Fruit fly (Drosophila melanogaster) whole organism, adult: ENCODE results near the gene CG32712.
A peak's percentile ranks its signal among the peaks of the same experiment; 100 is the strongest.

ENCODE experiments used
- CG11617 ChIP-seq: fragments of 200-800 bp; sonication (Bioruptor generic); optimal IDR thresholded peaks from 2 replicates; lab custom pipeline; 2017; ENCODE audit warnings: mild to moderate bottlenecking, missing biosample characterization, missing genetic modification reagents, missing genetic modification characterization
- CG12768 ChIP-seq: fragments of 200-800 bp; sonication (Bioruptor generic); optimal IDR thresholded peaks from 2 replicates; lab custom pipeline; 2017; ENCODE audit warnings: missing biosample characterization, missing genetic modification characterization, mild to moderate bottlenecking, moderate library complexity, missing genetic modification reagents
- CG14711 ChIP-seq: fragments of 200-800 bp; sonication (Bioruptor generic); optimal IDR thresholded peaks from 2 replicates; lab custom pipeline; 2018; ENCODE audit warnings: missing biosample characterization, mild to moderate bottlenecking, missing genetic modification characterization, moderate library complexity
- CG1620 ChIP-seq: fragments of 200-800 bp; sonication (Bioruptor generic); optimal IDR thresholded peaks from 2 replicates; lab custom pipeline; 2016; ENCODE audit warnings: missing biosample characterization, missing genetic modification characterization
- CG33017 ChIP-seq: fragments of 200-800 bp; sonication (Bioruptor generic); optimal IDR thresholded peaks from 2 replicates; lab custom pipeline; 2018; ENCODE audit warnings: missing biosample characterization, mild to moderate bottlenecking, missing genetic modification characterization, moderate library complexity
- CG5204 ChIP-seq: fragments of 200-800 bp; sonication (Bioruptor generic); optimal IDR thresholded peaks from 2 replicates; lab custom pipeline; 2016; ENCODE audit warnings: missing biosample characterization, missing genetic modification characterization
- CG7045 ChIP-seq: fragments of 200-800 bp; sonication (Bioruptor generic); optimal IDR thresholded peaks from 2 replicates; lab custom pipeline; 2017; ENCODE audit warnings: missing biosample characterization, mild to moderate bottlenecking, missing genetic modification characterization
- CG7101 ChIP-seq: fragments of 200-800 bp; sonication (Bioruptor generic); optimal IDR thresholded peaks from 2 replicates; lab custom pipeline; 2018; ENCODE audit warnings: missing biosample characterization, mild to moderate bottlenecking, missing genetic modification characterization, moderate library complexity
- Clk ChIP-seq: fragments of 200-800 bp; sonication (Bioruptor generic); optimal IDR thresholded peaks from 2 replicates; lab custom pipeline; 2017; ENCODE audit warnings: missing biosample characterization, missing genetic modification characterization
- Crg-1 ChIP-seq: fragments of 200-800 bp; sonication (Bioruptor generic); optimal IDR thresholded peaks from 2 replicates; lab custom pipeline; 2016; ENCODE audit warnings: missing biosample characterization, missing genetic modification characterization
- Hr96 ChIP-seq: fragments of 200-800 bp; sonication (Bioruptor generic); optimal IDR thresholded peaks from 2 replicates; lab custom pipeline; 2016; ENCODE audit warnings: missing biosample characterization, missing genetic modification characterization
- Mnt ChIP-seq: fragments of 200-800 bp; sonication (Bioruptor generic); optimal IDR thresholded peaks from 2 replicates; lab custom pipeline; 2016; ENCODE audit warnings: missing biosample characterization, mild to moderate bottlenecking, missing genetic modification characterization
- bab1 ChIP-seq: fragments of 200-800 bp; sonication (Bioruptor generic); optimal IDR thresholded peaks from 3 replicates; lab custom pipeline; 2019; ENCODE audit warnings: missing biosample characterization, mild to moderate bottlenecking, missing genetic modification characterization, moderate library complexity
- cic ChIP-seq: fragments of 200-800 bp; sonication (Bioruptor generic); optimal IDR thresholded peaks from 2 replicates; lab custom pipeline; 2017; ENCODE audit warnings: missing biosample characterization, mild to moderate bottlenecking, missing genetic modification characterization, moderate library complexity
- cnc ChIP-seq, 2 experiments: fragments of >200 bp; optimal IDR thresholded peaks; 2 replicates each; lab custom pipeline; 2017
- kay ChIP-seq: fragments of 200-800 bp; sonication (Bioruptor generic); peaks from one replicate; lab custom pipeline; 2016; ENCODE audit warnings: missing biosample characterization, missing genetic modification characterization, borderline replicate concordance
- ovo ChIP-seq: fragments of 200-800 bp; sonication (Bioruptor generic); optimal IDR thresholded peaks from 2 replicates; lab custom pipeline; 2016; ENCODE audit warnings: missing biosample characterization, missing genetic modification characterization
- pad ChIP-seq: fragments of 200-800 bp; sonication (Bioruptor generic); optimal IDR thresholded peaks from 3 replicates; lab custom pipeline; 2017; ENCODE audit warnings: missing biosample characterization, missing genetic modification characterization, mild to moderate bottlenecking, moderate library complexity, missing genetic modification reagents
- tj ChIP-seq: fragments of 200-800 bp; sonication (Bioruptor generic); optimal IDR thresholded peaks from 3 replicates; lab custom pipeline; 2017; ENCODE audit warnings: missing biosample characterization, mild to moderate bottlenecking, missing genetic modification characterization, moderate library complexity
- toe ChIP-seq: fragments of 200-800 bp; sonication (Bioruptor generic); optimal IDR thresholded peaks from 2 replicates; lab custom pipeline; 2016; ENCODE audit warnings: missing biosample characterization, missing genetic modification characterization

Gene CG32712

DNA sequence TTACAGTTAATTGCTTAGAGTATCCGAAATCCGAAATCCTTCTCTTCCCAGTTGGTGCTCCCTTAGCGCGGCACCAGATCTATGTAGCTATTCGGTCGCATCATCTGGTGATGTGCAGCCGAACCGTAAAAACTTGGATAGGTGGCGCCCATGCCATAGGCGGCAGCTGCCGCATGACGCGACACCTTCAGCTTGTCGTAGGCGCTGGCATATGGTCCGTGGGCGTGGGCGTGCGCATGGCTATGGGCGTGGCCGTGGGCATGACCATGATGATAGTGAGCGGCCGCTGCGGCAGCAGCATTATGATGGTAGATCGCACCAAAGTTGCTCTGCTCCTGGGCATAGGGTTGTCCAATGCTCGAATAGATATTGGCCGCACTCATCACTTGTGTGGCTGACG, 14.6 kb upstream of the CG32712 start:
- TF ChIP-seq ovo (GFP tag; lab: Kevin White, UChicago): no peak
- TF ChIP-seq CG12768 (GFP tag; lab: Kevin White, UChicago): no peak
- TF ChIP-seq Clk (GFP tag; lab: Kevin White, UChicago): no peak
- TF ChIP-seq kay: no peak
- no peak for TF ChIP-seq cic (GFP tag; lab: Kevin White, UChicago)
- no peak for TF ChIP-seq Crg-1 (GFP tag; lab: Kevin White, UChicago)
- no peak for TF ChIP-seq toe (GFP tag; lab: Kevin White, UChicago)
- no peak for TF ChIP-seq Hr96 (GFP tag; lab: Kevin White, UChicago)
- TF ChIP-seq CG7045: no peak
- TF ChIP-seq cnc (optimal IDR thresholded peaks at IDR 0.05; lab: Kevin White, UChicago): no peak
- no peak for TF ChIP-seq CG7101 (tag; lab: Kevin White, UChicago)

dm6 chrX:8447166-8447565, 13.6 kb upstream of the CG32712 start:
- TF ChIP-seq Clk (GFP tag; lab: Kevin White, UChicago) (no peak), ovo (GFP tag; lab: Kevin White, UChicago) (no peak), CG33017 (tag; lab: Kevin White, UChicago) (no peak), pad (GFP tag; lab: Kevin White, UChicago) (no peak)

DNA sequence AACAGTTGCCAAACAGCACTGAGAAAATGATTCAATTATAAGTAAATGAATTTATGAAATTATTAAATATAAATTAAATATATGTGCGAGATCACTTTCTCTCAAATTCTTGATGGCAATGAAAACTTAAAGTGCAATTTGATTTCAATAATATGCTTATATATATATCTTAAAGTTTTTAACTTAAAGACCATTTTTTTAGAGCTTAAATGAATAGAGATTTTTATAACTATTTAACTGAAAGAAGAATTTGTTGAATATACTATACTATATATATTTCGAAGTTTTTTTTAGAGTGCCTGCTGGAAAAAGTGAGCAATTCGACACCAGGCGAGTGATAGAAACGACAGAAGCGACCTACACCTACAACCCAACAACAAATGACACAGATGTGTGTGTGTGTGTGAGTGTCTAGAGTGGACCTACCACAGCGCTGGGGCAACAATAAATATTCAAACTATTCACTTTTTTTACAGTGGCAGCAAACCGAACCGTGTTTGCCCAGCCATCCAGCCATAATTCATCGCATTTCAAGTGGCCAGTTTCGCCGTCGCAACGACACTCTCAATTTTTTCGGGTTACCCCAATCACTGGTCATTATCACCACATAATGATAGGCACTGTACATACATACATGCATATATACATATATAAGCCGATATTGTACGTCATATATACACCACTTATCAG, 11.4 kb upstream of the CG32712 start:
- TF ChIP-seq CG11617 (GFP tag; lab: Kevin White, UChicago): no peak
- no peak for TF ChIP-seq pad (GFP tag; lab: Kevin White, UChicago)

DNA sequence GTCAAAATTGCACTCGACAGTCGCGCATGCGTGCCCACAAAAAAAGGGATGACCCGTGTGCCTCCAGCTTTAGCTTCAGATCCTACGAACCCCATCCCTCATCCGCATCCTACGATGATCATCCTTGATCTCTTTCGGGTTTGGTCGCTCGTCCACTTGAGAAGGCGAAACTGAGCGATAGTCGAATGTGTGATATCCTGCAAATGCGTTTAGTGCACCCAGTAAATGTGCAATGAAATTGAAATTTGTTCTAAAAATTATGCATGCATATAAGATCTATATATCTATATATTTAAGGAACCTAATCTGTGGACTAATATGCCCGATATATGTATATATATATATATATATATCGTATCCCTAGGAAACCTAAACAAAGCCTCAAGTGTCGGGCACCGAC, 10.7 kb upstream of the CG32712 start:
- TF ChIP-seq pad (GFP tag; lab: Kevin White, UChicago) (no peak), toe (GFP tag; lab: Kevin White, UChicago) (no peak)

dm6 chrX:8442912-8443311, 9.3 kb upstream of the CG32712 start:
- TF ChIP-seq bab1 (GFP tag; lab: Kevin White, UChicago) (peak; percentile 29), kay (peak; percentile 30), toe (GFP tag; lab: Kevin White, UChicago) (no peak)

dm6 chrX:8442161-8442560, 8.6 kb upstream of the CG32712 start, which contains the start of gene CG12123:
CG12123 (minus strand) TSS chrX:8442348.
- TF ChIP-seq cnc (optimal IDR thresholded peaks at IDR 0.05; lab: Kevin White, UChicago) (no peak), pad (GFP tag; lab: Kevin White, UChicago) (no peak), ovo (GFP tag; lab: Kevin White, UChicago) (no peak), bab1 (GFP tag; lab: Kevin White, UChicago) (peak; percentile 67), CG7101 (tag; lab: Kevin White, UChicago) (no peak), CG12768 (GFP tag; lab: Kevin White, UChicago) (no peak)

DNA sequence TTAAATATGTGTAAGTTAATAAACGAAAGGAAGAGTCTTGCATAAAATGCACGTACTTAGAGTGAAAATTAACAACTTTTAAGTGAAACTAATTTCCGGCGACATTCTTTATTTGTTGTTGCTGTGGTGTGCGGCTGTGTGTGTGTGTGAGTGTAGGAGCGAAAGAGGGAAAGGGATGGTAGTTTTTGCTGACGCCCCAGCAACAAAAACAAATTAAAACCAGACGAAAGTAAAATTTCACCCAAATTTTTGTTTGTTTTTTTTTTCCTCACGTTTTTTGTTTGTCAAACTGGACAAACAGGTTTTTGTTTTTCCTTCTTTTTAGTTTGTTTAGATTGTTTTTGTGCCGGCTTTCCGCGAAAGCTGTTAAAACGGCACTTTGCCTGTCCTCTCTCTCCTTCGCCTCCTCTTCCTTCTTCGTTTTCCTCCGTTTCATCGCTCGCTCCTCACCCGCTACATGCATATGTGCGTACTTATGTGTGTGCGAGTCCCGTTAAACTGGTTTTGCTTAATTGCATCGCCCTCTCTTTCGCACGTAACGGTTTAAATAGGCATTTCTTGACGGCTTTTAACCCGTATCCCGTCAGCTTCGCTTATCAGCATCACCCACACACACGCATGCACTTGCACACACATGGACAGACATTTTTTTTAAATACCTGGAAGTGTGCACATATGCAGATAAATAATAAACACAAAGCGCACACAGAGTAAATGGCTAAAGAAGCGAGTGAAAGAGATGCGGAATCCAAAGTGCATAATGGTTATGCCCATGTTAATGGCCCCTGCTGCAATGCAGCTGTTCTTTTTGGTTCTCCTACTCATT, 3.9 kb upstream of the CG32712 start, which contains the start of gene Miga:
Miga (minus strand) TSS at position 536 of the 826 bp plus-strand sequence.
- TF ChIP-seq Clk (GFP tag; lab: Kevin White, UChicago) (no peak), CG5204 (GFP tag; lab: Kevin White, UChicago) (no peak), Hr96 (GFP tag; lab: Kevin White, UChicago) (no peak), CG33017 (tag; lab: Kevin White, UChicago) (no peak), CG1620 (no peak), toe (GFP tag; lab: Kevin White, UChicago) (no peak), CG7045 (no peak), tj (GFP tag; lab: Kevin White, UChicago) (peak; percentile 62), pad (GFP tag; lab: Kevin White, UChicago) (peak; percentile 96), cnc (optimal IDR thresholded peaks at IDR 0.05; lab: Kevin White, UChicago) (no peak), CG14711 (tag; lab: Kevin White, UChicago) (no peak), ovo (GFP tag; lab: Kevin White, UChicago) (peak; percentile 100), cic (GFP tag; lab: Kevin White, UChicago) (no peak), Mnt (GFP tag; lab: Kevin White, UChicago) (peak; percentile 21), Crg-1 (GFP tag; lab: Kevin White, UChicago) (peak; percentile 10), CG7101 (tag; lab: Kevin White, UChicago) (no peak), CG11617 (GFP tag; lab: Kevin White, UChicago) (no peak), bab1 (GFP tag; lab: Kevin White, UChicago) (peak; percentile 33), CG12768 (GFP tag; lab: Kevin White, UChicago) (no peak)
